Fruit fly (Drosophila melanogaster) whole organism, embryonic: ENCODE results near the gene CG5225.
A peak's percentile ranks its signal among the peaks of the same experiment; 100 is the strongest.

Experiments used
- CG10959 ChIP-seq: fragments of 200-800 bp; sonication (Bioruptor generic); IDR thresholded peaks from 2 replicates; pipeline ENCODE4 v1.3.6; 2022; ENCODE audit warnings: missing biosample characterization, missing genetic modification characterization
- CG12942 ChIP-seq: fragments of 200-800 bp; sonication (Bioruptor generic); optimal IDR thresholded peaks from 3 replicates; lab custom pipeline; 2016; ENCODE audit warnings: missing biosample characterization, missing genetic modification characterization
- CG15011 ChIP-seq: fragments of 200-800 bp; sonication (Bioruptor generic); optimal IDR thresholded peaks from 3 replicates; lab custom pipeline; 2018; ENCODE audit warnings: missing biosample characterization, mild to moderate bottlenecking, missing genetic modification characterization
- CG15269 ChIP-seq: fragments of 200-800 bp; sonication (Bioruptor generic); optimal IDR thresholded peaks from 2 replicates; lab custom pipeline; 2018; ENCODE audit warnings: missing biosample characterization, mild to moderate bottlenecking, missing genetic modification characterization, moderate library complexity
- CG1529 ChIP-seq: fragments of 200-800 bp; sonication (Bioruptor generic); optimal IDR thresholded peaks from 3 replicates; lab custom pipeline; 2018; ENCODE audit warnings: missing biosample characterization, missing genetic modification characterization
- CG17186 ChIP-seq: fragments of 200-800 bp; sonication (Bioruptor generic); optimal IDR thresholded peaks from 3 replicates; lab custom pipeline; 2017; ENCODE audit warnings: missing biosample characterization, missing genetic modification reagents, missing genetic modification characterization
- CG17612 ChIP-seq: fragments of 200-800 bp; sonication (Bioruptor generic); IDR thresholded peaks from 2 replicates; pipeline ENCODE4 v1.3.6; 2022; ENCODE audit warnings: missing biosample characterization, missing genetic modification characterization
- CG17802 ChIP-seq: fragments of 200-800 bp; sonication (Bioruptor generic); optimal IDR thresholded peaks from 2 replicates; lab custom pipeline; 2018; ENCODE audit warnings: missing biosample characterization, mild to moderate bottlenecking, missing genetic modification characterization, moderate library complexity
- CG17829 ChIP-seq: fragments of 200-800 bp; optimal IDR thresholded peaks from 2 replicates; lab custom pipeline; 2019; ENCODE audit warnings: missing biosample characterization, mild to moderate bottlenecking, missing genetic modification characterization, moderate library complexity
- CG18011 ChIP-seq: fragments of 200-800 bp; sonication (Bioruptor generic); optimal IDR thresholded peaks from 2 replicates; lab custom pipeline; 2017; ENCODE audit warnings: missing biosample characterization, missing genetic modification characterization, mild to moderate bottlenecking, moderate library complexity, missing genotype
- CG2120 ChIP-seq: fragments of 200-800 bp; sonication (Bioruptor generic); optimal IDR thresholded peaks from 3 replicates; lab custom pipeline; 2016; ENCODE audit warnings: missing biosample characterization, missing genetic modification characterization
- CG2199 ChIP-seq: fragments of 200-800 bp; sonication (Bioruptor generic); IDR thresholded peaks from 3 replicates; pipeline ENCODE4 v1.3.6; 2022; ENCODE audit warnings: missing biosample characterization, missing genetic modification characterization
- CG2875 ChIP-seq: fragments of 200-800 bp; sonication (Bioruptor generic); optimal IDR thresholded peaks from 2 replicates; lab custom pipeline; 2017; ENCODE audit warnings: missing biosample characterization, mild to moderate bottlenecking, missing genetic modification characterization, missing genetic modification reagents
- CG31388 ChIP-seq: fragments of 200-800 bp; sonication (Bioruptor generic); optimal IDR thresholded peaks from 2 replicates; lab custom pipeline; 2016; ENCODE audit warnings: missing biosample characterization, missing genetic modification characterization
- CG3995 ChIP-seq: fragments of 200-800 bp; sonication (Bioruptor generic); optimal IDR thresholded peaks from 3 replicates; lab custom pipeline; 2016; ENCODE audit warnings: missing biosample characterization, missing genetic modification characterization
- CG43689 ChIP-seq: fragments of 200-800 bp; sonication (Bioruptor generic); IDR thresholded peaks from 2 replicates; pipeline ENCODE4 v1.3.6; 2022; ENCODE audit warnings: missing biosample characterization, missing genetic modification characterization
- CG4730 ChIP-seq: fragments of 200-800 bp; sonication (Bioruptor generic); IDR thresholded peaks from 2 replicates; pipeline ENCODE4 v1.3.6; 2022; ENCODE audit warnings: missing biosample characterization, missing genetic modification characterization
- CG4854 ChIP-seq: fragments of 200-800 bp; sonication (Bioruptor generic); optimal IDR thresholded peaks from 2 replicates; lab custom pipeline; 2016; ENCODE audit warnings: missing biosample characterization, missing genetic modification characterization, inconsistent platforms
- CG5180 ChIP-seq: fragments of 200-800 bp; sonication (Bioruptor generic); optimal IDR thresholded peaks from 3 replicates; lab custom pipeline; 2017; ENCODE audit warnings: missing biosample characterization, missing genetic modification characterization, mild to moderate bottlenecking, moderate library complexity, missing genetic modification reagents
- CG5953 ChIP-seq: fragments of 200-800 bp; sonication (Bioruptor generic); IDR thresholded peaks from 2 replicates; pipeline ENCODE4 v1.3.6; 2022; ENCODE audit warnings: missing biosample characterization, missing genetic modification characterization
- CG6175 ChIP-seq: fragments of 200-800 bp; sonication (Bioruptor generic); IDR thresholded peaks from 3 replicates; pipeline ENCODE4 v1.3.6; 2022; ENCODE audit warnings: missing biosample characterization, missing genetic modification characterization
- CG6254 ChIP-seq: fragments of 200-800 bp; sonication (Bioruptor generic); optimal IDR thresholded peaks from 3 replicates; lab custom pipeline; 2017; ENCODE audit warnings: mild to moderate bottlenecking, missing biosample characterization, missing genetic modification reagents, missing genetic modification characterization
- CG6272 ChIP-seq: fragments of 200-800 bp; sonication (Bioruptor generic); IDR thresholded peaks from 2 replicates; pipeline ENCODE4 v1.3.6; 2022; ENCODE audit warnings: missing biosample characterization, missing genetic modification characterization
- CG6654 ChIP-seq: fragments of 200-800 bp; sonication (Bioruptor generic); optimal IDR thresholded peaks from 2 replicates; lab custom pipeline; 2017; ENCODE audit warnings: missing biosample characterization, mild to moderate bottlenecking, missing genetic modification characterization
- CG6689 ChIP-seq: fragments of 200-800 bp; sonication (Bioruptor generic); IDR thresholded peaks from 2 replicates; pipeline ENCODE4 v1.3.6; 2022; ENCODE audit warnings: missing biosample characterization, missing genetic modification characterization
- CG7271 ChIP-seq: fragments of 200-800 bp; sonication (Bioruptor generic); optimal IDR thresholded peaks from 2 replicates; lab custom pipeline; 2018; ENCODE audit warnings: missing biosample characterization, mild to moderate bottlenecking, missing genetic modification characterization, moderate library complexity
- D19B ChIP-seq: fragments of 200-800 bp; sonication (Bioruptor generic); optimal IDR thresholded peaks from 2 replicates; lab custom pipeline; 2017; ENCODE audit warnings: missing biosample characterization, mild to moderate bottlenecking, missing genetic modification characterization
- Dfd ChIP-seq, 2 experiments: fragments of >200 bp; optimal IDR thresholded peaks; 2 replicates each; lab custom pipeline; 2017; ENCODE audit warnings: missing biosample characterization in 2 of 2, missing genetic modification characterization in 2 of 2
- Fer3 ChIP-seq: fragments of 200-800 bp; sonication (Bioruptor generic); optimal IDR thresholded peaks from 2 replicates; lab custom pipeline; 2018; ENCODE audit warnings: missing biosample characterization, mild to moderate bottlenecking, missing genetic modification characterization, moderate library complexity
- HLH54F ChIP-seq: fragments of 200-800 bp; sonication (Bioruptor generic); optimal IDR thresholded peaks from 3 replicates; lab custom pipeline; 2016; ENCODE audit warnings: missing biosample characterization, missing genetic modification characterization
- Mad ChIP-seq: fragments of 200-800 bp; sonication (Bioruptor generic); optimal IDR thresholded peaks from 2 replicates; lab custom pipeline; 2016; ENCODE audit warnings: missing biosample characterization, missing genetic modification characterization
- Myb ChIP-seq: fragments of 200-800 bp; sonication (Bioruptor generic); optimal IDR thresholded peaks from 2 replicates; lab custom pipeline; 2016; ENCODE audit warnings: missing biosample characterization, missing genetic modification characterization
- Optix ChIP-seq: fragments of 200-800 bp; sonication (Bioruptor generic); IDR thresholded peaks from 3 replicates; pipeline ENCODE4 v1.3.6; 2022; ENCODE audit warnings: missing biosample characterization, missing genetic modification characterization
- Rfx ChIP-seq: fragments of 200-800 bp; sonication (Bioruptor generic); IDR thresholded peaks from 2 replicates; pipeline ENCODE4 v1.3.6; 2022; ENCODE audit warnings: missing biosample characterization, missing genetic modification characterization
- Trl ChIP-seq, 3 experiments: fragments of >200 bp in 2 of 3; fragments of 200-800 bp in 1 of 3; sonication (Bioruptor generic) in 1 of 3; optimal IDR thresholded peaks; 2 replicates in 1 of 3; 3 replicates in 2 of 3; lab custom pipeline; 2016 to 2017; ENCODE audit warnings: missing biosample characterization in 1 of 3, missing genetic modification characterization in 1 of 3
- ab ChIP-seq: fragments of 200-800 bp; sonication (Bioruptor generic); optimal IDR thresholded peaks from 2 replicates; lab custom pipeline; 2016; ENCODE audit warnings: missing biosample characterization, missing genetic modification characterization
- amos ChIP-seq: fragments of 200-800 bp; sonication (Bioruptor generic); IDR thresholded peaks from 2 replicates; pipeline ENCODE4 v1.3.6; 2022; ENCODE audit warnings: missing biosample characterization, missing genetic modification characterization; ENCODE audit not compliant: partially characterized antibody
- ap ChIP-seq: fragments of 200-800 bp; sonication (Bioruptor generic); IDR thresholded peaks from 2 replicates; pipeline ENCODE4 v1.3.6; 2022; ENCODE audit warnings: missing biosample characterization, missing genetic modification characterization
- bigmax ChIP-seq: fragments of 200-800 bp; sonication (Bioruptor generic); optimal IDR thresholded peaks from 2 replicates; lab custom pipeline; 2018; ENCODE audit warnings: missing biosample characterization, mild to moderate bottlenecking, missing genetic modification characterization
- br ChIP-seq: fragments of >200 bp; optimal IDR thresholded peaks from 2 replicates; lab custom pipeline; 2017
- cato ChIP-seq: fragments of 200-800 bp; sonication (Bioruptor generic); optimal IDR thresholded peaks from 2 replicates; lab custom pipeline; 2016; ENCODE audit warnings: missing biosample characterization, missing genetic modification characterization, borderline replicate concordance
- exex ChIP-seq: fragments of 200-800 bp; sonication (Bioruptor generic); optimal IDR thresholded peaks from 4 replicates; lab custom pipeline; 2018; ENCODE audit warnings: missing biosample characterization, mild to moderate bottlenecking, missing genetic modification characterization, moderate library complexity
- eyg ChIP-seq: fragments of 200-800 bp; sonication (Bioruptor generic); optimal IDR thresholded peaks from 3 replicates; lab custom pipeline; 2016; ENCODE audit warnings: missing biosample characterization, missing genetic modification characterization
- fd96Cb ChIP-seq: fragments of 200-800 bp; sonication (Bioruptor generic); optimal IDR thresholded peaks from 2 replicates; lab custom pipeline; 2018; ENCODE audit warnings: missing biosample characterization, mild to moderate bottlenecking, missing genetic modification characterization, moderate library complexity
- hth ChIP-seq: fragments of >200 bp; optimal IDR thresholded peaks from 2 replicates; lab custom pipeline; 2017; ENCODE audit warnings: inconsistent platforms
- inv ChIP-seq: fragments of 200-800 bp; sonication (Bioruptor generic); IDR thresholded peaks from 2 replicates; pipeline ENCODE4 v1.3.6; 2022; ENCODE audit warnings: missing biosample characterization, missing genetic modification characterization; ENCODE audit not compliant: partially characterized antibody
- kah ChIP-seq: fragments of 200-800 bp; sonication (Bioruptor generic); optimal IDR thresholded peaks from 2 replicates; lab custom pipeline; 2018; ENCODE audit warnings: missing biosample characterization, mild to moderate bottlenecking, missing genetic modification characterization
- pum ChIP-seq: fragments of 200-800 bp; sonication (Bioruptor generic); optimal IDR thresholded peaks from 2 replicates; lab custom pipeline; 2016; ENCODE audit warnings: missing biosample characterization, missing genetic modification characterization
- seq ChIP-seq: fragments of 200-800 bp; sonication (Bioruptor generic); IDR thresholded peaks from 2 replicates; pipeline ENCODE4 v1.3.6; 2022; ENCODE audit warnings: missing biosample characterization, missing genetic modification characterization
- so ChIP-seq: fragments of 200-800 bp; sonication (Bioruptor generic); IDR thresholded peaks from 3 replicates; pipeline ENCODE4 v1.3.6; 2022; ENCODE audit warnings: missing biosample characterization, missing genetic modification characterization
- sr ChIP-seq: fragments of 200-800 bp; sonication (Bioruptor generic); IDR thresholded peaks from 3 replicates; pipeline ENCODE4 v1.3.6; 2022; ENCODE audit warnings: missing biosample characterization, missing genetic modification characterization
- stwl ChIP-seq: fragments of 200-800 bp; sonication (Bioruptor generic); optimal IDR thresholded peaks from 3 replicates; lab custom pipeline; 2018; ENCODE audit warnings: missing biosample characterization, mild to moderate bottlenecking, missing genetic modification characterization, moderate library complexity
- zfh2 ChIP-seq: fragments of 200-800 bp; sonication (Bioruptor generic); optimal IDR thresholded peaks from 2 replicates; lab custom pipeline; 2016; ENCODE audit warnings: missing biosample characterization, missing genetic modification characterization

The CG5225 gene

dm6 chr3R:17056905-17057251, 28.4 kb downstream of the CG5225 start (continued):
- TF ChIP-seq CG6654 (peak; percentile 22), CG5180 (GFP tag; lab: Kevin White, UChicago) (no peak), Myb (no peak), CG43689 (GFP tag; lab: Robert Waterston, UW) (no peak), CG15269 (tag; lab: Kevin White, UChicago) (no peak), CG10959 (GFP tag; lab: Robert Waterston, UW) (no peak), fd96Cb (tag; lab: Kevin White, UChicago) (peak; percentile 45), CG2199 (GFP tag; lab: Robert Waterston, UW) (no peak), Mad (no peak), CG12942 (no peak), CG4730 (GFP tag; lab: Robert Waterston, UW) (no peak), CG17802 (tag; lab: Kevin White, UChicago) (no peak), bigmax (GFP tag; lab: Kevin White, UChicago) (no peak), CG1529 (no peak), stwl (no peak), ab (GFP tag; lab: Kevin White, UChicago) (no peak), pum (no peak), CG2120 (GFP tag; lab: Kevin White, UChicago) (no peak), CG17829 (tag; lab: Kevin White, UChicago) (peak; percentile 27), cato (no peak), sr (GFP tag; lab: Robert Waterston, UW) (no peak), Dfd (GFP tag; optimal IDR thresholded peaks at IDR 0.05; lab: Kevin White, UChicago) (no peak), CG6175 (GFP tag; lab: Robert Waterston, UW) (no peak), seq (GFP tag; lab: Robert Waterston, UW) (no peak), CG6689 (GFP tag; lab: Robert Waterston, UW) (no peak), HLH54F (GFP tag; lab: Kevin White, UChicago) (no peak), CG3995 (GFP tag; lab: Kevin White, UChicago) (no peak), CG2875 (GFP tag; lab: Kevin White, UChicago) (no peak), Rfx (no peak), CG7271 (tag; lab: Kevin White, UChicago) (no peak), CG17186 (GFP tag; lab: Kevin White, UChicago) (peak; percentile 3), CG15011 (GFP tag; lab: Kevin White, UChicago) (no peak), hth (no peak), zfh2 (GFP tag; lab: Kevin White, UChicago) (no peak), so (no peak), exex (tag; lab: Kevin White, UChicago) (no peak), inv (GFP tag; lab: Robert Waterston, UW) (no peak), CG17612 (GFP tag; lab: Robert Waterston, UW) (no peak), Trl (optimal IDR thresholded peaks at IDR 0.05; lab: Kevin White, UChicago) (no peak), Trl (GFP tag; optimal IDR thresholded peaks at IDR 0.05; lab: Kevin White, UChicago) (no peak), eyg (GFP tag; lab: Kevin White, UChicago) (no peak), ap (GFP tag; lab: Robert Waterston, UW) (no peak), CG6272 (GFP tag; lab: Robert Waterston, UW) (no peak), CG4854 (GFP tag; lab: Kevin White, UChicago) (no peak), amos (GFP tag; lab: Robert Waterston, UW) (no peak), CG31388 (no peak), CG18011 (no peak), CG5953 (no peak), D19B (no peak), CG6254 (GFP tag; lab: Kevin White, UChicago) (peak; percentile 45), kah (GFP tag; lab: Kevin White, UChicago) (no peak), Optix (GFP tag; lab: Robert Waterston, UW) (no peak), br (no peak), Fer3 (tag; lab: Kevin White, UChicago) (peak; percentile 4)
